Worm (Caenorhabditis elegans) whole organism, mixed stage, embryonic: ENCODE data around the gene npp-5.

Source experiments
- lin-13 ChIP-seq: fragments of 150-350 bp; optimal IDR thresholded peaks from 2 replicates; lab custom pipeline; 2014; ENCODE audit warnings: missing biosample characterization, missing genetic modification characterization
- snpc-4 ChIP-seq: fragments of 150-350 bp; optimal IDR thresholded peaks from 2 replicates; lab custom pipeline; 2014; ENCODE audit warnings: missing biosample characterization, missing genetic modification characterization

DNA sequence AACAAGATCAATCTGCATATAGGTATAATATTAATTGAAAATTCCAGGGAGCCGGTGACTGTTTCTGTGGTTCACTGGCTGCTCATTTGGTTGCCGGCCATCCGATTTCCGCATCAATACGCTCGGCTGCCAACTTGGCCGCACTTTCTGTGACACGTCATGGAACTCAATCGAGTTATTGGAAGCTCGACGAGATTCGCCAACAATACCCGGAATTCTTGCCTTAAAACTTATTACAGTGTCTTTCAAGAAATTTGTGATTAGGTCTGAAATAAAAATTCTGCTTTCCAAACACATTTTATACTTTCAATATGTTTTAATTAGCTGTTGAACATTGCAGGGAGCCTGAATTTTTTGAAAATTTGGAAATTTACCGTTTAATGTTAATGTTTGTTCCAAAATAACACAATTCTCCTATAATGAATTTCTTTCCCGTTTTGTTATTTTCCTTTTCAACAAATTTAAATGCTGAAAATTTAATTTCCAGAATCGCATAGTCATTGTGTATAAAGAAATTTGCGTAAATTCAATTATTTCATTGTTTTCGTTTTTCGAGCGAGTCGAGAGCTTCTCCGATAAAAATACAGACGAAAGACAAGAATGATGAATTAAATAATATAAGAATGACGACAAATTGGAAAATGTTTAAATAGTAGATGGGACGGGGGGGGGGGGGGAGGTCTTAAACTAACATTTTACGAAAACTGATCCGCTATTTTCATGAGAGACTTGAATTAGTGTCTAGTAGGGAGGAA lies 14.7 kb upstream of the npp-5 start:
- no peak for TF ChIP-seq snpc-4 (tag; lab: Kevin White, UChicago)
- no peak for TF ChIP-seq lin-13 (tag; lab: Kevin White, UChicago)
